Fruit fly (Drosophila melanogaster): ENCODE data around the gene CG15628.

The CG15628 gene

dm6 chr2L:4837772-4838397 lies 16.3 kb downstream of the CG15628 start, which contains the start of the genes tank and CG12194 (continued):
- TF ChIP-seq zfh1 (GFP tag; IDR thresholded peaks at IDR 0.05) (peak; percentile 100), CG34422 (GFP tag; IDR thresholded peaks at IDR 0.05) (peak; percentile 100), CG13775 (GFP tag; optimal IDR thresholded peaks at IDR 0.05) (peak; percentile 99), CG8765 (GFP tag; IDR thresholded peaks at IDR 0.05) (peak; percentile 98), D19B (GFP tag; optimal IDR thresholded peaks at IDR 0.05) (peak; percentile 95), psq (GFP tag; optimal IDR thresholded peaks at IDR 0.05) (peak; percentile 95), crp (GFP tag; optimal IDR thresholded peaks at IDR 0.05) (peak; percentile 40 to 78), H2.0 (GFP tag; IDR thresholded peaks at IDR 0.05) (peak; percentile 99), wor (GFP tag; IDR thresholded peaks at IDR 0.05) (peak; percentile 99), CG13287 (GFP tag; IDR thresholded peaks at IDR 0.05; ENCODE audit: partially characterized antibody) (peak; percentile 77), Dip3 (GFP tag; optimal IDR thresholded peaks at IDR 0.05) (peak; percentile 98), CG12659 (GFP tag; optimal IDR thresholded peaks at IDR 0.05) (peak; percentile 99), CG7963 (GFP tag; IDR thresholded peaks at IDR 0.05; ENCODE audit: partially characterized antibody) (peak; percentile 45; the same call in 2 of the 3 replicates), chif (GFP tag; optimal IDR thresholded peaks at IDR 0.05) (peak; percentile 99), CG3838 (GFP tag; optimal IDR thresholded peaks at IDR 0.05) (peak; percentile 97), prd (optimal IDR thresholded peaks at IDR 0.05) (no peak), prd (GFP tag; IDR thresholded peaks at IDR 0.05) (peak; percentile 100), danr (GFP tag; IDR thresholded peaks at IDR 0.05) (peak; percentile 99), CG12391 (tag; optimal IDR thresholded peaks at IDR 0.05) (peak; percentile 99), Drgx (GFP tag; IDR thresholded peaks at IDR 0.05) (peak; percentile 100), ac (GFP tag; optimal IDR thresholded peaks at IDR 0.05) (peak; percentile 95), Side (GFP tag; optimal IDR thresholded peaks at IDR 0.05) (peak; percentile 99), CG42726 (GFP tag; IDR thresholded peaks at IDR 0.05; ENCODE audit: partially characterized antibody) (peak; percentile 69), CG33213 (GFP tag; optimal IDR thresholded peaks at IDR 0.05) (peak; percentile 99), CG8290 (GFP tag; optimal IDR thresholded peaks at IDR 0.05) (peak; percentile 97), CG8290 (tag; optimal IDR thresholded peaks at IDR 0.05) (peak; percentile 89 to 100), CG17361 (GFP tag; IDR thresholded peaks at IDR 0.05) (peak; percentile 98), CG11247 (GFP tag; IDR thresholded peaks at IDR 0.05) (peak; percentile 99), hb (GFP tag; IDR thresholded peaks at IDR 0.05; ENCODE audit: partially characterized antibody) (peak; percentile 29; the same call in 1 of the 3 replicates), Tbp (GFP tag; optimal IDR thresholded peaks at IDR 0.05) (no peak), ind (GFP tag; optimal IDR thresholded peaks at IDR 0.05) (peak; percentile 99), Camta (GFP tag; optimal IDR thresholded peaks at IDR 0.05) (peak; percentile 99), tup (GFP tag; optimal IDR thresholded peaks at IDR 0.05) (peak; percentile 99), nerfin-2 (GFP tag; IDR thresholded peaks at IDR 0.05; ENCODE audit: partially characterized antibody) (peak; percentile 60; the same call in 1 of the 2 replicates), hth (optimal IDR thresholded peaks at IDR 0.05) (no peak), aop (GFP tag; IDR thresholded peaks at IDR 0.05) (peak; percentile 95), ftz-f1 (GFP tag; optimal IDR thresholded peaks at IDR 0.05) (peak; percentile 90), MBD-R2 (GFP tag; IDR thresholded peaks at IDR 0.05) (peak; percentile 99), Myb (GFP tag; optimal IDR thresholded peaks at IDR 0.05) (peak; percentile 98), slp2 (GFP tag; optimal IDR thresholded peaks at IDR 0.05) (peak; percentile 99), CG7556 (GFP tag; optimal IDR thresholded peaks at IDR 0.05) (peak; percentile 97), ken (GFP tag; IDR thresholded peaks at IDR 0.05) (peak; percentile 99), CG4360 (GFP tag; IDR thresholded peaks at IDR 0.05) (peak; percentile 88), sqz (GFP tag; optimal IDR thresholded peaks at IDR 0.05) (no peak), CG2120 (GFP tag; optimal IDR thresholded peaks at IDR 0.05) (peak; percentile 99), CG8089 (GFP tag; optimal IDR thresholded peaks at IDR 0.05) (peak; percentile 99), CG9727 (GFP tag; optimal IDR thresholded peaks at IDR 0.05) (peak; percentile 99), Abd-B (GFP tag; optimal IDR thresholded peaks at IDR 0.05) (peak; percentile 99), p53 (GFP tag; optimal IDR thresholded peaks at IDR 0.05) (peak; percentile 97), Nf-YB (GFP tag; optimal IDR thresholded peaks at IDR 0.05) (peak; percentile 88), Doc2 (GFP tag; IDR thresholded peaks at IDR 0.05) (peak; percentile 98)
